Worm (Caenorhabditis elegans) whole organism, early embryonic: ENCODE measurements around the gene irld-48.

Source experiments
- B0310.2 ChIP-seq: sonication (generic microtip); optimal IDR thresholded peaks from 2 replicates; lab custom pipeline; 2016; ENCODE audit warnings: mild to moderate bottlenecking, missing genetic modification characterization, missing compliant biosample characterization
- aly-1 ChIP-seq: sonication (generic microtip); optimal IDR thresholded peaks from 2 replicates; lab custom pipeline; 2016; ENCODE audit warnings: missing genetic modification characterization, missing compliant biosample characterization
- ama-1 ChIP-seq: fragments of 150-350 bp; optimal IDR thresholded peaks from 2 replicates; lab custom pipeline; 2014
- hmbx-1 ChIP-seq: sonication (generic microtip); optimal IDR thresholded peaks from 2 replicates; lab custom pipeline; 2016; ENCODE audit warnings: mild to moderate bottlenecking, missing genetic modification characterization, missing compliant biosample characterization
- tbx-37 ChIP-seq: fragments of 200-800 bp; sonication (Bioruptor generic); conservative IDR thresholded peaks from 2 replicates; pipeline ENCODE4 v1.3.6; 2022; ENCODE audit warnings: missing genetic modification reagents, missing genetic modification characterization, missing compliant biosample characterization

DNA sequence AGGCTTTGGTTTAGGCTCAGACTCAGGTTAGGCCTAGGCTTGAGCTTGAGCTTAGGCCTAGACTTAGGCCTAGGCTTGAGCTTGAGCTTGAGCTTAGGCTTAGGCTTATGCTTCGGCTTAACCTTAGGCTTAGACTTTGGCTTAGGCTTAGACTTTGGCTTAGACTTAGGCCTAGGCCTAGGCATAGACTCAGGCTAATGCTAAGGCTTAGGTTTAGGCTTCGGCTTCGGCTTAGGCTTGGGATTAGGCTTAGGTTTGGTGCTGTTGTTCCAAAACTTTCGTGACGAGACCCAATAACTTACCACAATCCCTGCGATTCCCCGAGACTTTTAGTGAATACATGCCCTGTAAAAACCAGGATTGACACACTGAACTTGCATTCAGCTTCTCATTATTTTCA is 16.2 kb upstream of the irld-48 start:
- TF ChIP-seq B0310.2 (no peak), tbx-37 (GFP tag; lab: Robert Waterston, UW) (no peak), ama-1 (lab: Kevin White, UChicago) (no peak), hmbx-1 (no peak), aly-1 (tag; lab: Kevin White, UChicago) (no peak)
